Worm (Caenorhabditis elegans): Measurements from ENCODE around the gene C09G4.4.

The C09G4.4 gene

ce11 chrIV:8559132-8559531 lies 46.4 kb downstream of the C09G4.4 start, which contains the start of gene npr-22:
TSS of gene npr-22 (plus strand) at chrIV:8559432.
- TF ChIP-seq dao-5 (tag; optimal IDR thresholded peaks at IDR 0.05) (no peak), him-1 (tag; optimal IDR thresholded peaks at IDR 0.05) (no peak), W03F9.2 (tag; optimal IDR thresholded peaks at IDR 0.05) (no peak)
